Worm (Caenorhabditis elegans): ENCODE measurements around the gene col-164.

DNA sequence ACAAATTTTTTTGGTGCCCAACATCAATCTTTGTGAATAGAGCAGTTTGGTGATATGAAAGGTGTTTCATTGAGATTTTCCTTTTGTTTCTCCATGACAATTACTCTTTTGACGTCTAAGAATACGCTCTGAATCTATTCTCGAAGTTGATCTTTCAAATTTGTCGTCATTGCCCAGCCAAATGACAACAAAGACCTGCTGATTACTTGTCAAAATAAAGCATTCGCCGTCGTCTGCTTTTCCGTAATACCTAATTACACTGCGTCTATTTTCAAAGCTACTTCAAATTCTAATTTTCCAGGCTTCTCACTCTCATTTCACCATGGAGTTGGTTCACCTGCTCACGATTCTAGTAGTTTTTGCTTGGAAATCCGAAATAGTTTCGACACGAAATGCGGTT, 12.0 kb downstream of the col-164 start, which contains the start of gene F53B1.3:
- TF ChIP-seq tab-1 (GFP tag; IDR thresholded peaks at IDR 0.05): no peak
- TF ChIP-seq flt-1 (GFP tag; IDR thresholded peaks at IDR 0.05): no peak
- no peak for TF ChIP-seq med-1 (GFP tag; optimal IDR thresholded peaks at IDR 0.05; ENCODE audit: insufficient read depth)
- no peak for TF ChIP-seq T22C8.4 (GFP tag; IDR thresholded peaks at IDR 0.05)
- no peak for TF ChIP-seq cog-1 (tag; optimal IDR thresholded peaks at IDR 0.05)
- no peak for TF ChIP-seq ref-1 (GFP tag; conservative IDR thresholded peaks at IDR 0.05)
- TF ChIP-seq ztf-29 (GFP tag; IDR thresholded peaks at IDR 0.05): no peak
- no peak for TF ChIP-seq klf-2 (GFP tag; conservative IDR thresholded peaks at IDR 0.05)

Data from whole organism, midembryonic.